Fruit fly (Drosophila melanogaster) whole organism, embryonic: ENCODE data around the gene Gr89a.

Source experiments
- Atf6 ChIP-seq: fragments of 200-800 bp; sonication (Bioruptor generic); IDR thresholded peaks from 2 replicates; pipeline ENCODE4 v1.3.6; 2022; ENCODE audit warnings: missing biosample characterization, missing genetic modification characterization
- C15 ChIP-seq: fragments of 200-800 bp; sonication (Bioruptor generic); IDR thresholded peaks from 3 replicates; pipeline ENCODE4 v1.3.6; 2022; ENCODE audit warnings: missing biosample characterization, missing genetic modification characterization
- CG11456 ChIP-seq: fragments of 200-800 bp; sonication (Bioruptor generic); IDR thresholded peaks from 3 replicates; pipeline ENCODE4 v1.3.6; 2022; ENCODE audit warnings: missing biosample characterization, missing genetic modification characterization
- CG11560 ChIP-seq: fragments of 200-800 bp; sonication (Bioruptor generic); IDR thresholded peaks from 3 replicates; pipeline ENCODE4 v1.3.6; 2022; ENCODE audit warnings: missing biosample characterization, missing genetic modification characterization
- CG11723 ChIP-seq: fragments of 200-800 bp; sonication (Bioruptor generic); optimal IDR thresholded peaks from 2 replicates; lab custom pipeline; 2017; ENCODE audit warnings: missing biosample characterization, mild to moderate bottlenecking, missing genetic modification characterization
- CG1233 ChIP-seq: fragments of 200-800 bp; sonication (Bioruptor generic); optimal IDR thresholded peaks from 4 replicates; lab custom pipeline; 2018; ENCODE audit warnings: missing biosample characterization, mild to moderate bottlenecking, missing genetic modification characterization
- CG12769 ChIP-seq: fragments of 200-800 bp; sonication (Bioruptor generic); optimal IDR thresholded peaks from 2 replicates; lab custom pipeline; 2019; ENCODE audit warnings: missing biosample characterization, mild to moderate bottlenecking, missing genetic modification characterization, moderate library complexity
- CG13287 ChIP-seq: fragments of 200-800 bp; sonication (Bioruptor generic); IDR thresholded peaks from 2 replicates; pipeline ENCODE4 v1.3.6; 2022; ENCODE audit warnings: missing biosample characterization, missing genetic modification characterization; ENCODE audit not compliant: partially characterized antibody
- CG1529 ChIP-seq: fragments of 200-800 bp; sonication (Bioruptor generic); optimal IDR thresholded peaks from 3 replicates; lab custom pipeline; 2018; ENCODE audit warnings: missing biosample characterization, missing genetic modification characterization
- CG15479 ChIP-seq: fragments of 200-800 bp; sonication (Bioruptor generic); optimal IDR thresholded peaks from 3 replicates; lab custom pipeline; 2019; ENCODE audit warnings: missing biosample characterization, mild to moderate bottlenecking, missing genetic modification characterization, moderate library complexity
- CG16863 ChIP-seq: fragments of 200-800 bp; sonication (Bioruptor generic); optimal IDR thresholded peaks from 3 replicates; lab custom pipeline; 2016; ENCODE audit warnings: missing biosample characterization, missing genetic modification characterization
- CG17385 ChIP-seq: fragments of 200-800 bp; sonication (Bioruptor generic); optimal IDR thresholded peaks from 3 replicates; lab custom pipeline; 2018; ENCODE audit warnings: missing biosample characterization, mild to moderate bottlenecking, missing genetic modification characterization
- CG17802 ChIP-seq: fragments of 200-800 bp; sonication (Bioruptor generic); optimal IDR thresholded peaks from 2 replicates; lab custom pipeline; 2018; ENCODE audit warnings: missing biosample characterization, mild to moderate bottlenecking, missing genetic modification characterization, moderate library complexity
- CG2116 ChIP-seq: fragments of 200-800 bp; sonication (Bioruptor generic); optimal IDR thresholded peaks from 3 replicates; lab custom pipeline; 2018; ENCODE audit warnings: missing biosample characterization, mild to moderate bottlenecking, missing genetic modification characterization
- CG2678 ChIP-seq: fragments of 200-800 bp; sonication (Bioruptor generic); optimal IDR thresholded peaks from 3 replicates; lab custom pipeline; 2019; ENCODE audit warnings: missing biosample characterization, mild to moderate bottlenecking, missing genetic modification characterization, moderate library complexity
- CG3281 ChIP-seq: fragments of 200-800 bp; sonication (Bioruptor generic); optimal IDR thresholded peaks from 3 replicates; lab custom pipeline; 2017; ENCODE audit warnings: missing biosample characterization, mild to moderate bottlenecking, missing genetic modification characterization
- CG34224 ChIP-seq: fragments of 200-800 bp; sonication (Bioruptor generic); IDR thresholded peaks from 3 replicates; pipeline ENCODE4 v1.3.6; 2022; ENCODE audit warnings: missing biosample characterization, missing genetic modification characterization; ENCODE audit not compliant: partially characterized antibody
- CG3847 ChIP-seq: fragments of 200-800 bp; sonication (Bioruptor generic); IDR thresholded peaks from 2 replicates; pipeline ENCODE4 v1.3.6; 2022; ENCODE audit warnings: missing biosample characterization, missing genetic modification characterization
- CG3995 ChIP-seq: fragments of 200-800 bp; sonication (Bioruptor generic); optimal IDR thresholded peaks from 3 replicates; lab custom pipeline; 2016; ENCODE audit warnings: missing biosample characterization, missing genetic modification characterization
- CG4424 ChIP-seq: fragments of 200-800 bp; sonication (Bioruptor generic); optimal IDR thresholded peaks from 3 replicates; lab custom pipeline; 2016; ENCODE audit warnings: missing biosample characterization, missing genetic modification characterization
- CG6765 ChIP-seq: fragments of 200-800 bp; sonication (Bioruptor generic); optimal IDR thresholded peaks from 3 replicates; lab custom pipeline; 2017; ENCODE audit warnings: missing biosample characterization, mild to moderate bottlenecking, missing genetic modification characterization
- CG7271 ChIP-seq: fragments of 200-800 bp; sonication (Bioruptor generic); optimal IDR thresholded peaks from 2 replicates; lab custom pipeline; 2018; ENCODE audit warnings: missing biosample characterization, mild to moderate bottlenecking, missing genetic modification characterization, moderate library complexity
- CG8359 ChIP-seq: fragments of 200-800 bp; sonication (Bioruptor generic); optimal IDR thresholded peaks from 2 replicates; lab custom pipeline; 2017; ENCODE audit warnings: missing biosample characterization, mild to moderate bottlenecking, missing genetic modification characterization, borderline replicate concordance
- CG9437 ChIP-seq: fragments of 200-800 bp; sonication (Bioruptor generic); optimal IDR thresholded peaks from 2 replicates; lab custom pipeline; 2018; ENCODE audit warnings: missing biosample characterization, mild to moderate bottlenecking, missing genetic modification characterization
- CG9932 ChIP-seq: fragments of 200-800 bp; sonication (Bioruptor generic); IDR thresholded peaks from 2 replicates; pipeline ENCODE4 v1.3.6; 2022; ENCODE audit warnings: missing biosample characterization, missing genetic modification characterization
- CrebB ChIP-seq: fragments of 200-800 bp; sonication (Bioruptor generic); optimal IDR thresholded peaks from 3 replicates; lab custom pipeline; 2018; ENCODE audit warnings: missing biosample characterization, mild to moderate bottlenecking, missing genetic modification characterization
- D19B ChIP-seq: fragments of 200-800 bp; sonication (Bioruptor generic); optimal IDR thresholded peaks from 2 replicates; lab custom pipeline; 2017; ENCODE audit warnings: missing biosample characterization, mild to moderate bottlenecking, missing genetic modification characterization
- Dref ChIP-seq: fragments of 200-800 bp; sonication (Bioruptor generic); IDR thresholded peaks from 2 replicates; pipeline ENCODE4 v1.3.6; 2022; ENCODE audit warnings: missing biosample characterization, missing genetic modification characterization
- E2f2 ChIP-seq: fragments of 200-800 bp; sonication (Bioruptor generic); IDR thresholded peaks from 2 replicates; pipeline ENCODE4 v1.3.6; 2022; ENCODE audit warnings: missing biosample characterization, missing genetic modification characterization
- Gsc ChIP-seq: fragments of 200-800 bp; sonication (Bioruptor generic); IDR thresholded peaks from 2 replicates; pipeline ENCODE4 v1.3.6; 2022; ENCODE audit warnings: missing biosample characterization, missing genetic modification characterization
- HLH4C ChIP-seq: fragments of 200-800 bp; sonication (Bioruptor generic); IDR thresholded peaks from 3 replicates; pipeline ENCODE4 v1.3.6; 2022; ENCODE audit warnings: missing biosample characterization, missing genetic modification characterization; ENCODE audit not compliant: partially characterized antibody
- MESR4 ChIP-seq: fragments of 200-800 bp; sonication (Bioruptor generic); optimal IDR thresholded peaks from 2 replicates; lab custom pipeline; 2018; ENCODE audit warnings: missing biosample characterization, mild to moderate bottlenecking, missing genetic modification characterization, moderate library complexity
- Max ChIP-seq: fragments of 200-800 bp; sonication (Bioruptor generic); optimal IDR thresholded peaks from 2 replicates; lab custom pipeline; 2016; ENCODE audit warnings: missing biosample characterization, mild to moderate bottlenecking, missing genetic modification characterization
- NK7.1 ChIP-seq: fragments of 200-800 bp; sonication (Bioruptor generic); optimal IDR thresholded peaks from 3 replicates; lab custom pipeline; 2016; ENCODE audit warnings: missing biosample characterization, missing genetic modification characterization
- Oaz ChIP-seq: fragments of 200-800 bp; sonication (Bioruptor generic); IDR thresholded peaks from 2 replicates; pipeline ENCODE4 v1.3.6; 2022; ENCODE audit warnings: missing biosample characterization, missing genetic modification characterization
- Opbp ChIP-seq: fragments of 200-800 bp; sonication (Bioruptor generic); IDR thresholded peaks from 3 replicates; pipeline ENCODE4 v1.3.6; 2022; ENCODE audit warnings: missing biosample characterization, missing genetic modification characterization; ENCODE audit not compliant: partially characterized antibody
- Pdp1 ChIP-seq, 2 experiments: fragments of 200-800 bp; sonication (Bioruptor generic); optimal IDR thresholded peaks; 3 replicates each; lab custom pipeline; 2016; ENCODE audit warnings: missing biosample characterization in 2 of 2, missing genetic modification characterization in 2 of 2, mild to moderate bottlenecking in 1 of 2, moderate library complexity in 1 of 2
- Sry-δ ChIP-seq: fragments of 200-800 bp; sonication (Bioruptor generic); optimal IDR thresholded peaks from 2 replicates; lab custom pipeline; 2016; ENCODE audit warnings: missing biosample characterization, missing genetic modification characterization
- TFAM ChIP-seq: fragments of 200-800 bp; sonication (Bioruptor generic); optimal IDR thresholded peaks from 2 replicates; lab custom pipeline; 2017; ENCODE audit warnings: missing biosample characterization, missing genetic modification characterization, inconsistent platforms
- YL-1 ChIP-seq: fragments of 200-800 bp; sonication (Bioruptor generic); optimal IDR thresholded peaks from 3 replicates; lab custom pipeline; 2017; ENCODE audit warnings: missing biosample characterization, mild to moderate bottlenecking, missing genetic modification characterization
- al ChIP-seq: fragments of 200-800 bp; sonication (Bioruptor generic); IDR thresholded peaks from 2 replicates; pipeline ENCODE4 v1.3.6; 2022; ENCODE audit warnings: missing biosample characterization, missing genetic modification characterization
- ase ChIP-seq: fragments of 200-800 bp; sonication (Bioruptor generic); IDR thresholded peaks from 3 replicates; pipeline ENCODE4 v1.3.6; 2022; ENCODE audit warnings: missing biosample characterization, missing genetic modification characterization
- cwo ChIP-seq: fragments of 200-800 bp; sonication (Bioruptor generic); optimal IDR thresholded peaks from 3 replicates; lab custom pipeline; 2017; ENCODE audit warnings: missing biosample characterization, missing genetic modification characterization, mild to moderate bottlenecking, moderate library complexity, missing genetic modification reagents
- dm ChIP-seq: fragments of 200-800 bp; sonication (Bioruptor generic); optimal IDR thresholded peaks from 3 replicates; lab custom pipeline; 2016; ENCODE audit warnings: missing biosample characterization, missing genetic modification characterization
- emc ChIP-seq: fragments of 200-800 bp; sonication (Bioruptor generic); optimal IDR thresholded peaks from 2 replicates; lab custom pipeline; 2016; ENCODE audit warnings: missing biosample characterization, missing genetic modification characterization
- esg ChIP-seq: fragments of 200-800 bp; sonication (Bioruptor generic); conservative IDR thresholded peaks from 2 replicates; pipeline ENCODE4 v1.3.6; 2022; ENCODE audit warnings: missing biosample characterization, missing genetic modification characterization
- lab ChIP-seq: fragments of 200-800 bp; sonication (Bioruptor generic); optimal IDR thresholded peaks from 3 replicates; lab custom pipeline; 2017; ENCODE audit warnings: missing biosample characterization, missing genetic modification characterization, mild to moderate bottlenecking, moderate library complexity, missing genetic modification reagents
- nerfin-1 ChIP-seq: fragments of 200-800 bp; sonication (Bioruptor generic); optimal IDR thresholded peaks from 3 replicates; lab custom pipeline; 2019; ENCODE audit warnings: missing biosample characterization, mild to moderate bottlenecking, missing genetic modification characterization, moderate library complexity
- peb ChIP-seq: fragments of 200-800 bp; sonication (Bioruptor generic); IDR thresholded peaks from 2 replicates; pipeline ENCODE4 v1.3.6; 2022; ENCODE audit warnings: missing biosample characterization, missing genetic modification characterization
- pzg ChIP-seq: fragments of 200-800 bp; sonication (Bioruptor generic); optimal IDR thresholded peaks from 3 replicates; lab custom pipeline; 2018; ENCODE audit warnings: missing biosample characterization, mild to moderate bottlenecking, missing genetic modification characterization, moderate library complexity
- tll ChIP-seq, 2 experiments: fragments of 200-800 bp in 1 of 2; fragments of >200 bp in 1 of 2; sonication (Bioruptor generic) in 1 of 2; optimal IDR thresholded peaks; 2 replicates each; lab custom pipeline; 2017 to 2019; ENCODE audit warnings: missing biosample characterization in 2 of 2, missing genetic modification characterization in 2 of 2, mild to moderate bottlenecking in 1 of 2, moderate library complexity in 1 of 2

Gene Gr89a

dm6 chr3R:16455875-16456274, 42.9 kb downstream of the Gr89a start, which contains the start of gene CG14883 (continued):
- no peak for TF ChIP-seq CG16863 (GFP tag; lab: Kevin White, UChicago)
- TF ChIP-seq CG17385, result no peak
- TF ChIP-seq ase (GFP tag; lab: Robert Waterston, UW), result no peak
- peak; percentile 69 for TF ChIP-seq CG13287 (GFP tag; lab: Robert Waterston, UW)
- peak; percentile 69 for TF ChIP-seq Dref (GFP tag; lab: Robert Waterston, UW)
- TF ChIP-seq TFAM (GFP tag; lab: Kevin White, UChicago), result no peak
- TF ChIP-seq CG9437 (GFP tag; lab: Kevin White, UChicago), result no peak
- peak; percentile 75 for TF ChIP-seq CG3995 (GFP tag; lab: Kevin White, UChicago)
- TF ChIP-seq Max (GFP tag; lab: Kevin White, UChicago), result no peak
- no peak for TF ChIP-seq nerfin-1
- TF ChIP-seq Opbp, result peak; percentile 54; the same call in 1 of the 3 replicates
- TF ChIP-seq CG2678 (tag; lab: Kevin White, UChicago), result no peak
- no peak for TF ChIP-seq CG9932
- TF ChIP-seq Pdp1 (GFP tag; optimal IDR thresholded peaks at IDR 0.05; lab: Kevin White, UChicago), result no peak
- no peak for TF ChIP-seq CG4424 (GFP tag; lab: Kevin White, UChicago)
- peak; percentile 26 for TF ChIP-seq YL-1 (GFP tag; lab: Kevin White, UChicago)
- no peak for TF ChIP-seq C15 (GFP tag; lab: Robert Waterston, UW)
- no peak for TF ChIP-seq NK7.1 (GFP tag; lab: Kevin White, UChicago)
- TF ChIP-seq tll (GFP tag; optimal IDR thresholded peaks at IDR 0.05; lab: Kevin White, UChicago), result no peak
- TF ChIP-seq CG1529 (GFP tag; lab: Kevin White, UChicago), result no peak
- TF ChIP-seq CG1233 (GFP tag; lab: Kevin White, UChicago), result no peak
- TF ChIP-seq CG34224 (GFP tag; lab: Robert Waterston, UW), result peak; percentile 72
- peak; percentile 70 for TF ChIP-seq CG2116 (GFP tag; lab: Kevin White, UChicago)
- TF ChIP-seq CG15479 (GFP tag; lab: Kevin White, UChicago), result no peak
- TF ChIP-seq peb, result no peak
- TF ChIP-seq Sry-δ (GFP tag; lab: Kevin White, UChicago), result peak; percentile 27
- no peak for TF ChIP-seq lab (GFP tag; lab: Kevin White, UChicago)
- no peak for TF ChIP-seq Atf6 (GFP tag; lab: Robert Waterston, UW)
- no peak for TF ChIP-seq CG6765
- peak; percentile 58 for TF ChIP-seq HLH4C (GFP tag; lab: Robert Waterston, UW)
- TF ChIP-seq esg (GFP tag; lab: Robert Waterston, UW), result no peak
- no peak for TF ChIP-seq CG11560 (tag; lab: Robert Waterston, UW)
- no peak for TF ChIP-seq CG3847 (GFP tag; lab: Robert Waterston, UW)
- peak; percentile 81 for TF ChIP-seq MESR4 (GFP tag; lab: Kevin White, UChicago)
- no peak for TF ChIP-seq CG12769
- TF ChIP-seq CrebB, result no peak
- no peak for TF ChIP-seq emc (GFP tag; lab: Kevin White, UChicago)
- TF ChIP-seq CG7271, result no peak
- no peak for TF ChIP-seq dm
- TF ChIP-seq E2f2 (GFP tag; lab: Robert Waterston, UW), result peak; percentile 91
- TF ChIP-seq CG17802 (tag; lab: Kevin White, UChicago), result no peak
- TF ChIP-seq CG3281, result no peak
- no peak for TF ChIP-seq Gsc (GFP tag; lab: Robert Waterston, UW)
- TF ChIP-seq CG8359 (GFP tag; lab: Kevin White, UChicago), result no peak
- TF ChIP-seq cwo (GFP tag; lab: Kevin White, UChicago), result no peak
- TF ChIP-seq al (GFP tag; lab: Robert Waterston, UW), result no peak
- no peak for TF ChIP-seq CG11723 (GFP tag; lab: Kevin White, UChicago)
- TF ChIP-seq D19B (GFP tag; lab: Kevin White, UChicago), result no peak
- TF ChIP-seq Oaz (GFP tag; lab: Robert Waterston, UW), result no peak
- peak; percentile 43 for TF ChIP-seq pzg (GFP tag; lab: Kevin White, UChicago)
- no peak for TF ChIP-seq CG11456 (GFP tag; lab: Robert Waterston, UW)
